Worm (Caenorhabditis elegans) whole organism, mixed stage, embryonic: ENCODE measurements around the gene R07H5.9.

ENCODE experiments used
- M03D4.4 ChIP-seq: sonication (generic microtip); optimal IDR thresholded peaks from 2 replicates; lab custom pipeline; 2017; ENCODE audit warnings: mild to moderate bottlenecking, missing genetic modification characterization, missing compliant biosample characterization
- bed-3 ChIP-seq: fragments of 200-800 bp; sonication (Bioruptor generic); optimal IDR thresholded peaks from 3 replicates; lab custom pipeline; 2018; ENCODE audit warnings: mild to moderate bottlenecking, missing genetic modification characterization, moderate library complexity, missing compliant biosample characterization
- blmp-1 ChIP-seq: fragments of 150-350 bp; optimal IDR thresholded peaks from 2 replicates; lab custom pipeline; 2014; ENCODE audit warnings: missing biosample characterization, missing genetic modification characterization
- ceh-39 ChIP-seq: fragments of 150-350 bp; optimal IDR thresholded peaks from 2 replicates; lab custom pipeline; 2014; ENCODE audit warnings: missing biosample characterization, missing genetic modification characterization
- ceh-43 ChIP-seq: fragments of 200-800 bp; sonication (Bioruptor generic); optimal IDR thresholded peaks from 2 replicates; lab custom pipeline; 2018; ENCODE audit warnings: mild to moderate bottlenecking, missing genetic modification characterization, moderate library complexity, missing compliant biosample characterization
- ces-1 ChIP-seq: fragments of 150-350 bp; optimal IDR thresholded peaks from 2 replicates; lab custom pipeline; 2014; ENCODE audit warnings: missing biosample characterization, missing genetic modification reagents, missing genetic modification characterization
- cnd-1 ChIP-seq: fragments of 200-800 bp; sonication (Bioruptor generic); optimal IDR thresholded peaks from 2 replicates; lab custom pipeline; 2018; ENCODE audit warnings: mild to moderate bottlenecking, missing genetic modification characterization, missing compliant biosample characterization
- elt-1 ChIP-seq: sonication (generic microtip); optimal IDR thresholded peaks from 2 replicates; lab custom pipeline; 2017; ENCODE audit warnings: missing genetic modification characterization, mild to moderate bottlenecking, missing compliant biosample characterization, antibody characterized with exemption, moderate library complexity, borderline replicate concordance; ENCODE audit not compliant: insufficient read depth
- elt-3 ChIP-seq: fragments of 150-350 bp; optimal IDR thresholded peaks from 2 replicates; lab custom pipeline; 2014; ENCODE audit warnings: missing biosample characterization, missing genetic modification characterization
- flh-1 ChIP-seq: fragments of 200-800 bp; sonication (Bioruptor generic); optimal IDR thresholded peaks from 2 replicates; lab custom pipeline; 2018; ENCODE audit warnings: mild to moderate bottlenecking, missing genetic modification characterization, moderate library complexity, missing compliant biosample characterization
- ham-2 ChIP-seq: fragments of 200-800 bp; sonication (Bioruptor generic); optimal IDR thresholded peaks from 2 replicates; lab custom pipeline; 2018; ENCODE audit warnings: mild to moderate bottlenecking, missing genetic modification characterization, missing compliant biosample characterization
- hlh-1 ChIP-seq: fragments of 150-350 bp; optimal IDR thresholded peaks from 2 replicates; lab custom pipeline; 2014; ENCODE audit warnings: missing biosample characterization, missing genetic modification reagents, missing genetic modification characterization
- lin-13 ChIP-seq: fragments of 150-350 bp; optimal IDR thresholded peaks from 2 replicates; lab custom pipeline; 2014; ENCODE audit warnings: missing biosample characterization, missing genetic modification characterization
- lin-32 ChIP-seq: fragments of 200-800 bp; sonication (Bioruptor generic); optimal IDR thresholded peaks from 2 replicates; lab custom pipeline; 2018; ENCODE audit warnings: mild to moderate bottlenecking, missing genetic modification characterization, missing compliant biosample characterization
- lsy-2 ChIP-seq: fragments of 150-350 bp; optimal IDR thresholded peaks from 2 replicates; lab custom pipeline; 2014; ENCODE audit warnings: missing biosample characterization, missing genetic modification characterization
- mab-5 ChIP-seq: fragments of 150-350 bp; optimal IDR thresholded peaks from 2 replicates; lab custom pipeline; 2014; ENCODE audit warnings: missing biosample characterization, missing genetic modification characterization
- mls-2 ChIP-seq: sonication (generic microtip); optimal IDR thresholded peaks from 2 replicates; lab custom pipeline; 2016; ENCODE audit warnings: mild to moderate bottlenecking, missing genetic modification characterization, moderate library complexity, missing compliant biosample characterization
- nhr-12 ChIP-seq: fragments of 150-350 bp; optimal IDR thresholded peaks from 2 replicates; lab custom pipeline; 2014; ENCODE audit warnings: missing biosample characterization, missing genetic modification characterization
- nhr-2 ChIP-seq: fragments of 150-350 bp; optimal IDR thresholded peaks from 2 replicates; lab custom pipeline; 2014; ENCODE audit warnings: missing biosample characterization, missing genetic modification characterization
- nhr-237 ChIP-seq: fragments of 150-350 bp; optimal IDR thresholded peaks from 2 replicates; lab custom pipeline; 2014; ENCODE audit warnings: missing biosample characterization, missing genetic modification characterization
- nhr-28 ChIP-seq: fragments of 150-350 bp; optimal IDR thresholded peaks from 2 replicates; lab custom pipeline; 2014; ENCODE audit warnings: missing biosample characterization, missing genetic modification characterization
- nhr-76 ChIP-seq: sonication (generic microtip); optimal IDR thresholded peaks from 2 replicates; lab custom pipeline; 2017; ENCODE audit warnings: missing biosample characterization, missing genetic modification characterization
- pha-4 ChIP-seq: fragments of 150-350 bp; optimal IDR thresholded peaks from 2 replicates; lab custom pipeline; 2018; ENCODE audit warnings: missing biosample characterization, missing genetic modification reagents, missing genetic modification characterization
- sem-2 ChIP-seq: fragments of 200-800 bp; sonication (Bioruptor generic); optimal IDR thresholded peaks from 2 replicates; lab custom pipeline; 2018; ENCODE audit warnings: mild to moderate bottlenecking, missing genetic modification characterization, missing compliant biosample characterization
- sptf-1 ChIP-seq: sonication (generic microtip); optimal IDR thresholded peaks from 2 replicates; lab custom pipeline; 2017; ENCODE audit warnings: mild to moderate bottlenecking, missing genetic modification characterization, moderate library complexity, missing compliant biosample characterization
- tbx-8 ChIP-seq: fragments of 200-800 bp; sonication (Bioruptor generic); optimal IDR thresholded peaks from 2 replicates; lab custom pipeline; 2018; ENCODE audit warnings: mild to moderate bottlenecking, missing genetic modification characterization, moderate library complexity, missing compliant biosample characterization
- unc-120 ChIP-seq: sonication (generic microtip); optimal IDR thresholded peaks from 2 replicates; lab custom pipeline; 2017; ENCODE audit warnings: missing genetic modification characterization, missing compliant biosample characterization; ENCODE audit not compliant: poor library complexity, severe bottlenecking
- unc-39 ChIP-seq: fragments of 150-350 bp; optimal IDR thresholded peaks from 2 replicates; lab custom pipeline; 2014; ENCODE audit warnings: missing biosample characterization, missing genetic modification characterization
- unc-62 ChIP-seq: fragments of 150-350 bp; optimal IDR thresholded peaks from 2 replicates; lab custom pipeline; 2014; ENCODE audit warnings: missing biosample characterization, missing genetic modification reagents, missing genetic modification characterization
- zip-8 ChIP-seq: fragments of 150-350 bp; optimal IDR thresholded peaks from 2 replicates; lab custom pipeline; 2014; ENCODE audit warnings: missing biosample characterization, missing genetic modification characterization
- ztf-11 ChIP-seq: fragments of 150-350 bp; optimal IDR thresholded peaks from 2 replicates; lab custom pipeline; 2014; ENCODE audit warnings: missing biosample characterization, missing genetic modification characterization

The R07H5.9 gene

DNA sequence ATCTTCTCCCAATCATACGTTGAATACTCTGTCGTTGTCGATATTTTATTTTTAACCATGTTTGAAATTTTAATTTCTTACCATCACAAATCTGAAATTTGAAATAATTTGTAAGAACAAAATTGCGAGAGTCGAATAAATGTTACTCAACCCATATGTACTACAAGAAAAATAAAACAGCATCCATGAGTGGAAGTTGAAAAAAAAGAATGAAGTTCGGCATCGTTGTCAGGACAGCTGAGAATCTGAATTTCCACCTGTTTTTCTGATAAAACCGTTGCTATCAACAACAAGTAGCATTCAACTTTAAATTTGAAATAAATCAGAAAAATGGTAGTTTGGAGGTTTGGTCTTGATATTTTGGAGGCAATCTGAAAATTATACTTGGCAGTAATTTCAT, 16.6 kb downstream of the R07H5.9 start, which contains the start of gene C29F4.3:
TSS of gene C29F4.3 (minus strand) at position 101 of the 400 bp plus-strand sequence.
- no peak for TF ChIP-seq blmp-1 (tag; lab: Kevin White, UChicago)
- TF ChIP-seq sptf-1 (tag; lab: Kevin White, UChicago): no peak
- TF ChIP-seq sem-2 (GFP tag; lab: Kevin White, UChicago): no peak
- TF ChIP-seq lin-13 (tag; lab: Kevin White, UChicago): no peak
- no peak for TF ChIP-seq ztf-11 (tag; lab: Kevin White, UChicago)
- no peak for TF ChIP-seq ceh-39
- TF ChIP-seq cnd-1 (tag; lab: Kevin White, UChicago): no peak
- no peak for TF ChIP-seq elt-3
- TF ChIP-seq lin-32 (GFP tag; lab: Kevin White, UChicago): no peak
- no peak for TF ChIP-seq ces-1 (GFP tag; lab: Kevin White, UChicago)
- no peak for TF ChIP-seq bed-3 (GFP tag; lab: Kevin White, UChicago)
- no peak for TF ChIP-seq elt-1 (tag; lab: Kevin White, UChicago)
- no peak for TF ChIP-seq unc-62 (GFP tag; lab: Kevin White, UChicago)
- TF ChIP-seq unc-39 (tag; lab: Kevin White, UChicago): no peak
- TF ChIP-seq pha-4 (tag; lab: Kevin White, UChicago): no peak
- no peak for TF ChIP-seq nhr-76 (tag; lab: Kevin White, UChicago)
- TF ChIP-seq nhr-28 (tag; lab: Kevin White, UChicago): no peak

- TF ChIP-seq unc-120 (no peak), mab-5 (no peak), lin-13 (tag; lab: Kevin White, UChicago) (no peak), nhr-237 (no peak), sem-2 (GFP tag; lab: Kevin White, UChicago) (no peak), unc-62 (GFP tag; lab: Kevin White, UChicago) (no peak), ces-1 (GFP tag; lab: Kevin White, UChicago) (no peak), flh-1 (GFP tag; lab: Kevin White, UChicago) (no peak), ztf-11 (tag; lab: Kevin White, UChicago) (no peak), nhr-76 (tag; lab: Kevin White, UChicago) (no peak), blmp-1 (tag; lab: Kevin White, UChicago) (no peak), lsy-2 (tag; lab: Kevin White, UChicago) (no peak), lin-32 (GFP tag; lab: Kevin White, UChicago) (no peak), pha-4 (tag; lab: Kevin White, UChicago) (no peak), ceh-43 (GFP tag; lab: Kevin White, UChicago) (no peak)
- TF ChIP-seq, all 35 proteins: peak for 0
Observed at ce11 chrIV:11225206-11225605, 17.9 kb downstream of the R07H5.9 start, which contains the start of gene col-125. Gene col-125 (plus strand): TSS chrIV:11225506.

- no peak for TF ChIP-seq ztf-11 (tag; lab: Kevin White, UChicago)
- no peak for TF ChIP-seq hlh-1 (tag; lab: Kevin White, UChicago)
- TF ChIP-seq ces-1 (GFP tag; lab: Kevin White, UChicago): no peak
- TF ChIP-seq bed-3 (GFP tag; lab: Kevin White, UChicago): no peak
- no peak for TF ChIP-seq unc-62 (GFP tag; lab: Kevin White, UChicago)
- no peak for TF ChIP-seq pha-4 (tag; lab: Kevin White, UChicago)
- TF ChIP-seq nhr-28 (tag; lab: Kevin White, UChicago): no peak
- no peak for TF ChIP-seq M03D4.4 (tag; lab: Kevin White, UChicago)
- TF ChIP-seq sptf-1 (tag; lab: Kevin White, UChicago): no peak
- TF ChIP-seq ham-2: no peak
- no peak for TF ChIP-seq unc-39 (tag; lab: Kevin White, UChicago)
- TF ChIP-seq ceh-39: no peak
- no peak for TF ChIP-seq nhr-2 (tag; lab: Kevin White, UChicago)
- no peak for TF ChIP-seq unc-120
- no peak for TF ChIP-seq zip-8
- no peak for TF ChIP-seq lin-13 (tag; lab: Kevin White, UChicago)
- TF ChIP-seq nhr-12 (tag; lab: Kevin White, UChicago): no peak
- TF ChIP-seq, all 35 proteins: peak for 0
Observed at ce11 chrIV:11226545-11226944, 19.3 kb downstream of the R07H5.9 start.

- TF ChIP-seq mls-2 (no peak), M03D4.4 (tag; lab: Kevin White, UChicago) (no peak), lin-13 (tag; lab: Kevin White, UChicago) (no peak), tbx-8 (no peak), cnd-1 (tag; lab: Kevin White, UChicago) (no peak)
Observed at ce11 chrIV:11229013-11229412, 21.7 kb downstream of the R07H5.9 start.
